Fruit fly (Drosophila melanogaster) whole organism, prepupa: Measurements from ENCODE around the gene CG9411.
A peak's percentile ranks its signal among the peaks of the same experiment; 100 is the strongest.

Experiments used
- Blimp-1 ChIP-seq: fragments of 200-800 bp; sonication (Bioruptor generic); optimal IDR thresholded peaks from 3 replicates; lab custom pipeline; 2017; ENCODE audit warnings: missing biosample characterization, missing genetic modification characterization, mild to moderate bottlenecking, moderate library complexity, missing genetic modification reagents
- CG10631 ChIP-seq: fragments of 200-800 bp; sonication (Bioruptor generic); optimal IDR thresholded peaks from 2 replicates; lab custom pipeline; 2016; ENCODE audit warnings: missing biosample characterization, missing genetic modification characterization
- CG11294 ChIP-seq: fragments of 200-800 bp; sonication (Bioruptor generic); IDR thresholded peaks from 2 replicates; pipeline ENCODE4 v1.3.6; 2022; ENCODE audit warnings: missing biosample characterization, missing genetic modification characterization
- CG11762 ChIP-seq: fragments of 200-800 bp; sonication (Bioruptor generic); optimal IDR thresholded peaks from 3 replicates; lab custom pipeline; 2016; ENCODE audit warnings: missing biosample characterization, missing genetic modification characterization; ENCODE audit not compliant: insufficient read depth
- CG15336 ChIP-seq: fragments of 200-800 bp; sonication (Bioruptor generic); IDR thresholded peaks from 2 replicates; pipeline ENCODE4 v1.3.6; 2022; ENCODE audit warnings: missing biosample characterization, missing genetic modification characterization
- CG16779 ChIP-seq: fragments of 200-800 bp; sonication (Bioruptor generic); optimal IDR thresholded peaks from 3 replicates; lab custom pipeline; 2017; ENCODE audit warnings: missing biosample characterization, mild to moderate bottlenecking, missing genetic modification characterization
- CG3032 ChIP-seq: fragments of 200-800 bp; optimal IDR thresholded peaks from 2 replicates; lab custom pipeline; 2019; ENCODE audit warnings: missing biosample characterization, mild to moderate bottlenecking, missing genetic modification characterization, moderate library complexity
- CG32006 ChIP-seq: fragments of 200-800 bp; sonication (Bioruptor generic); optimal IDR thresholded peaks from 3 replicates; lab custom pipeline; 2017; ENCODE audit warnings: missing biosample characterization, mild to moderate bottlenecking, missing genetic modification characterization
- CG6163 ChIP-seq: fragments of 200-800 bp; sonication (Bioruptor generic); IDR thresholded peaks from 3 replicates; pipeline ENCODE4 v1.3.6; 2022; ENCODE audit warnings: missing biosample characterization, missing genetic modification characterization
- CG7368 ChIP-seq: fragments of 200-800 bp; sonication (Bioruptor generic); optimal IDR thresholded peaks from 3 replicates; lab custom pipeline; 2016; ENCODE audit warnings: missing biosample characterization, missing genetic modification characterization
- CG8119 ChIP-seq: fragments of 200-800 bp; sonication (Bioruptor generic); IDR thresholded peaks from 3 replicates; pipeline ENCODE4 v1.3.6; 2022; ENCODE audit warnings: missing biosample characterization, missing genetic modification characterization
- CG8632 ChIP-seq: fragments of 200-800 bp; sonication (Bioruptor generic); optimal IDR thresholded peaks from 3 replicates; lab custom pipeline; 2016; ENCODE audit warnings: missing biosample characterization, missing genetic modification characterization
- CG9139 ChIP-seq: fragments of 200-800 bp; sonication (Bioruptor generic); optimal IDR thresholded peaks from 3 replicates; lab custom pipeline; 2017; ENCODE audit warnings: missing biosample characterization, mild to moderate bottlenecking, missing genetic modification characterization
- Eip75B ChIP-seq: fragments of 200-800 bp; sonication (Bioruptor generic); optimal IDR thresholded peaks from 3 replicates; lab custom pipeline; 2016; ENCODE audit warnings: missing biosample characterization, missing genetic modification characterization
- Eip78C ChIP-seq: fragments of 200-800 bp; sonication (Bioruptor generic); peaks from one replicate; lab custom pipeline; 2016; ENCODE audit warnings: missing biosample characterization, missing genetic modification characterization
- Gug ChIP-seq: fragments of 200-800 bp; sonication (Bioruptor generic); IDR thresholded peaks from 2 replicates; pipeline ENCODE4 v1.3.6; 2022; ENCODE audit warnings: missing biosample characterization, missing genetic modification characterization
- Hr38 ChIP-seq: sonication (Bioruptor generic); optimal IDR thresholded peaks from 2 replicates; lab custom pipeline; 2016; ENCODE audit warnings: missing biosample characterization, missing genetic modification characterization
- OdsH ChIP-seq: fragments of 200-800 bp; sonication (Bioruptor generic); optimal IDR thresholded peaks from 3 replicates; lab custom pipeline; 2016; ENCODE audit warnings: missing biosample characterization, missing genetic modification characterization
- Smox ChIP-seq: fragments of 200-800 bp; sonication (Bioruptor generic); optimal IDR thresholded peaks from 3 replicates; lab custom pipeline; 2016; ENCODE audit warnings: missing biosample characterization, missing genetic modification characterization
- Sox15 ChIP-seq: fragments of 200-800 bp; sonication (Bioruptor generic); optimal IDR thresholded peaks from 3 replicates; lab custom pipeline; 2016; ENCODE audit warnings: missing biosample characterization, missing genetic modification characterization
- achi ChIP-seq: fragments of 200-800 bp; sonication (Bioruptor generic); optimal IDR thresholded peaks from 3 replicates; lab custom pipeline; 2016; ENCODE audit warnings: missing biosample characterization, missing genetic modification characterization
- cyc ChIP-seq: fragments of 200-800 bp; sonication (Bioruptor generic); optimal IDR thresholded peaks from 3 replicates; lab custom pipeline; 2016; ENCODE audit warnings: missing biosample characterization, missing genetic modification characterization
- dsx ChIP-seq: fragments of 200-800 bp; optimal IDR thresholded peaks from 3 replicates; lab custom pipeline; 2019; ENCODE audit warnings: missing biosample characterization, mild to moderate bottlenecking, missing genetic modification characterization, moderate library complexity; ENCODE audit not compliant: poor library complexity, severe bottlenecking
- eg ChIP-seq: fragments of 200-800 bp; sonication (Bioruptor generic); IDR thresholded peaks from 3 replicates; pipeline ENCODE4 v1.3.6; 2022; ENCODE audit warnings: missing biosample characterization, missing genetic modification characterization
- esn ChIP-seq: fragments of 200-800 bp; sonication (Bioruptor generic); optimal IDR thresholded peaks from 2 replicates; lab custom pipeline; 2016; ENCODE audit warnings: missing biosample characterization, mild to moderate bottlenecking, missing genetic modification characterization, moderate library complexity
- fd85E ChIP-seq: fragments of 200-800 bp; sonication (Bioruptor generic); optimal IDR thresholded peaks from 3 replicates; lab custom pipeline; 2016; ENCODE audit warnings: missing biosample characterization, missing genetic modification characterization
- fkh ChIP-seq: fragments of 200-800 bp; sonication (Bioruptor generic); optimal IDR thresholded peaks from 3 replicates; lab custom pipeline; 2017; ENCODE audit warnings: missing biosample characterization, mild to moderate bottlenecking, missing genetic modification characterization, moderate library complexity
- net ChIP-seq: fragments of 200-800 bp; sonication (Bioruptor generic); optimal IDR thresholded peaks from 3 replicates; lab custom pipeline; 2016; ENCODE audit warnings: missing biosample characterization, missing genetic modification characterization
- pdm3 ChIP-seq: fragments of 200-800 bp; sonication (Bioruptor generic); optimal IDR thresholded peaks from 3 replicates; lab custom pipeline; 2016; ENCODE audit warnings: missing biosample characterization, missing genetic modification characterization
- spab ChIP-seq: fragments of 200-800 bp; sonication (Bioruptor generic); optimal IDR thresholded peaks from 2 replicates; lab custom pipeline; 2017; ENCODE audit warnings: missing biosample characterization, mild to moderate bottlenecking, missing genetic modification characterization, missing genetic modification reagents
- ss ChIP-seq, 2 experiments: fragments of 200-800 bp; sonication (Bioruptor generic); optimal IDR thresholded peaks; 2 replicates in 1 of 2; 3 replicates in 1 of 2; lab custom pipeline; 2017 to 2018; ENCODE audit warnings: mild to moderate bottlenecking in 2 of 2, missing biosample characterization in 2 of 2, missing genetic modification characterization in 2 of 2, moderate library complexity in 1 of 2
- svp ChIP-seq: fragments of 200-800 bp; sonication (Bioruptor generic); peaks from one replicate; lab custom pipeline; 2016; ENCODE audit warnings: missing biosample characterization, missing genetic modification characterization
- topi ChIP-seq: fragments of 200-800 bp; sonication (Bioruptor generic); optimal IDR thresholded peaks from 3 replicates; lab custom pipeline; 2016; ENCODE audit warnings: missing biosample characterization, missing genetic modification characterization
- vri ChIP-seq: fragments of 200-800 bp; sonication (Bioruptor generic); optimal IDR thresholded peaks from 3 replicates; lab custom pipeline; 2016; ENCODE audit warnings: missing biosample characterization, mild to moderate bottlenecking, missing genetic modification characterization

The CG9411 gene

dm6 chrX:14481607-14482006, 1.7 kb upstream of the CG9411 start (continued):
- TF ChIP-seq CG9139 (GFP tag; lab: Kevin White, UChicago) (peak; percentile 34), CG3032 (tag; lab: Kevin White, UChicago) (peak; percentile 80), Hr38 (peak; percentile 31), CG10631 (GFP tag; lab: Kevin White, UChicago) (peak; percentile 88), topi (GFP tag; lab: Kevin White, UChicago) (peak; percentile 93), OdsH (GFP tag; lab: Kevin White, UChicago) (peak; percentile 91), fkh (GFP tag; lab: Kevin White, UChicago) (no peak), esn (peak; percentile 92), svp (GFP tag; lab: Kevin White, UChicago) (peak; percentile 97), pdm3 (peak; percentile 92), spab (GFP tag; lab: Kevin White, UChicago) (peak; percentile 59), vri (peak; percentile 77), CG8119 (GFP tag; lab: Robert Waterston, UW) (peak; percentile 92), CG15336 (GFP tag; lab: Robert Waterston, UW) (peak; percentile 92), Eip78C (peak; percentile 98), CG7368 (GFP tag; lab: Kevin White, UChicago) (peak; percentile 89), cyc (GFP tag; lab: Kevin White, UChicago) (peak; percentile 94), Eip75B (peak; percentile 87), Sox15 (GFP tag; lab: Kevin White, UChicago) (peak; percentile 90), Blimp-1 (GFP tag; lab: Kevin White, UChicago) (peak; percentile 82), net (GFP tag; lab: Kevin White, UChicago) (peak; percentile 83)
- TF ChIP-seq, all 60 proteins: peak for 59

DNA sequence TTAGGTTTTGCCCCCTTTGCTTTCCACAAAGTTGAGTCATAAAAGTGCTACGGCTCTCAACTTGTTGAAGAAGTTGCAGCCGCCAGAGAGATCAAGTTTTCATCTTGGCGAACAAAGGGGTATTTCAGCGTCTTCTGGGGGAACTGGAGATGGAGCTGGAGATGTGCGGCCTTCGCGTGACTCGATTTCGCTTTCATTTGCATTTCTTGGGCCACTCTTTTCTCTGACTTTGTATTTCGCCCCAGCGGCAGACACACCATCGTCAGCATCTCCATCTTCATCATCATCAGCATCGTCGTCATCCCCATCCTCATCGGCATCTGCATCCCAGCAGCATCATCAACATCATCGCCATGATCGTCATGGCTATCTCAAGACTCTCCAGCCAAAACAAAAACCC, 1.3 kb upstream of the CG9411 start:
- TF ChIP-seq Sox15 (GFP tag; lab: Kevin White, UChicago), result no peak
- no peak for TF ChIP-seq eg
- TF ChIP-seq fd85E (GFP tag; lab: Kevin White, UChicago), result no peak
- peak; percentile 49 for TF ChIP-seq dsx (GFP tag; lab: Kevin White, UChicago)
- TF ChIP-seq cyc (GFP tag; lab: Kevin White, UChicago), result no peak
- peak; percentile 97 for TF ChIP-seq Blimp-1 (GFP tag; lab: Kevin White, UChicago)
- peak in 1 of 2 experiments; percentile 40 for TF ChIP-seq ss (GFP tag; optimal IDR thresholded peaks at IDR 0.05; lab: Kevin White, UChicago)

- TF ChIP-seq CG11294 (GFP tag; lab: Robert Waterston, UW) (no peak), dsx (GFP tag; lab: Kevin White, UChicago) (no peak), Eip78C (peak; percentile 36), Smox (GFP tag; lab: Kevin White, UChicago) (no peak), svp (GFP tag; lab: Kevin White, UChicago) (peak; percentile 18), fd85E (GFP tag; lab: Kevin White, UChicago) (no peak), CG8632 (GFP tag; lab: Kevin White, UChicago) (no peak), achi (GFP tag; lab: Kevin White, UChicago) (no peak), CG16779 (tag; lab: Kevin White, UChicago) (no peak), CG32006 (no peak), Gug (no peak), CG11762 (GFP tag; lab: Kevin White, UChicago) (no peak), CG6163 (GFP tag; lab: Robert Waterston, UW) (no peak), eg (no peak)
These were observed 33.0 kb downstream of the CG9411 start for dm6 chrX:14446853-14447252.
